Worm (Caenorhabditis elegans) whole organism, L4/young adult: ENCODE data around the gene ZK686.3.

ENCODE experiments used
- W03F9.2 ChIP-seq: fragments of 150-350 bp; optimal IDR thresholded peaks from 2 replicates; lab custom pipeline; 2014; ENCODE audit warnings: missing biosample characterization, missing genetic modification characterization
- dao-5 ChIP-seq: sonication (generic microtip); optimal IDR thresholded peaks from 2 replicates; lab custom pipeline; 2016; ENCODE audit warnings: missing genotype, missing genetic modification characterization, moderate library complexity, missing compliant biosample characterization
- him-1 ChIP-seq: sonication (generic microtip); optimal IDR thresholded peaks from 2 replicates; lab custom pipeline; 2016; ENCODE audit warnings: missing genotype, missing genetic modification reagents, missing genetic modification characterization, missing compliant biosample characterization

DNA sequence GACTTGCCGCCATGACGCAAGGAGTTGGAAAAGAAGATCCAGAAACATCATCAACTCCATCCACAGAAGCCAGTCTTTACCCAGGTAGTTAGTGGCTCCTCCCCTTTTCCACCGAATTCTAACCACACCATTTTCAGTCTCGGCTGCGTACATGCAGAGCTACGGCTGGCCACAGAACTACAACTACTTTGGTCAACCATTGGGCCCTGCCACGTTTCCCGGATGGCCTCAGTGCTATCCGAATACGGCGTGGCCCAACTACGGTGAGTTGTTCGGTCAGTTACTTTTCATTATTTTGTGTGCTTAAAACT, 46.1 kb upstream of the ZK686.3 start:
- TF ChIP-seq W03F9.2 (tag; lab: Kevin White, UChicago) (no peak), dao-5 (tag; lab: Kevin White, UChicago) (no peak), him-1 (tag; lab: Kevin White, UChicago) (no peak)
